Fruit fly (Drosophila melanogaster) whole organism, prepupa: Measurements from ENCODE around the gene east.

Experiments used
- CG10669 ChIP-seq: fragments of 200-800 bp; sonication (Bioruptor generic); optimal IDR thresholded peaks from 3 replicates; lab custom pipeline; 2018; ENCODE audit warnings: missing biosample characterization, mild to moderate bottlenecking, missing genetic modification characterization, moderate library complexity
- CG11294 ChIP-seq: fragments of 200-800 bp; sonication (Bioruptor generic); IDR thresholded peaks from 2 replicates; pipeline ENCODE4 v1.3.6; 2022; ENCODE audit warnings: missing biosample characterization, missing genetic modification characterization
- CG11762 ChIP-seq: fragments of 200-800 bp; sonication (Bioruptor generic); optimal IDR thresholded peaks from 3 replicates; lab custom pipeline; 2016; ENCODE audit warnings: missing biosample characterization, missing genetic modification characterization; ENCODE audit not compliant: insufficient read depth
- CG11902 ChIP-seq: fragments of 200-800 bp; sonication (Bioruptor generic); optimal IDR thresholded peaks from 3 replicates; lab custom pipeline; 2016; ENCODE audit warnings: missing biosample characterization, missing genetic modification characterization
- CG15336 ChIP-seq: fragments of 200-800 bp; sonication (Bioruptor generic); IDR thresholded peaks from 2 replicates; pipeline ENCODE4 v1.3.6; 2022; ENCODE audit warnings: missing biosample characterization, missing genetic modification characterization
- CG16779 ChIP-seq: fragments of 200-800 bp; sonication (Bioruptor generic); optimal IDR thresholded peaks from 3 replicates; lab custom pipeline; 2017; ENCODE audit warnings: missing biosample characterization, mild to moderate bottlenecking, missing genetic modification characterization
- CG3032 ChIP-seq: fragments of 200-800 bp; optimal IDR thresholded peaks from 2 replicates; lab custom pipeline; 2019; ENCODE audit warnings: missing biosample characterization, mild to moderate bottlenecking, missing genetic modification characterization, moderate library complexity
- CG31627 ChIP-seq: fragments of 200-800 bp; sonication (Bioruptor generic); optimal IDR thresholded peaks from 3 replicates; lab custom pipeline; 2016; ENCODE audit warnings: missing biosample characterization, missing genetic modification characterization
- CG32006 ChIP-seq: fragments of 200-800 bp; sonication (Bioruptor generic); optimal IDR thresholded peaks from 3 replicates; lab custom pipeline; 2017; ENCODE audit warnings: missing biosample characterization, mild to moderate bottlenecking, missing genetic modification characterization
- CG34406 ChIP-seq: fragments of 200-800 bp; sonication (Bioruptor generic); optimal IDR thresholded peaks from 3 replicates; lab custom pipeline; 2016; ENCODE audit warnings: missing biosample characterization, missing genetic modification characterization
- CG3919 ChIP-seq: fragments of 200-800 bp; sonication (Bioruptor generic); optimal IDR thresholded peaks from 3 replicates; lab custom pipeline; 2016; ENCODE audit warnings: missing biosample characterization, missing genetic modification characterization
- CG6163 ChIP-seq: fragments of 200-800 bp; sonication (Bioruptor generic); IDR thresholded peaks from 3 replicates; pipeline ENCODE4 v1.3.6; 2022; ENCODE audit warnings: missing biosample characterization, missing genetic modification characterization
- CG6276 ChIP-seq: fragments of 200-800 bp; sonication (Bioruptor generic); optimal IDR thresholded peaks from 2 replicates; lab custom pipeline; 2017; ENCODE audit warnings: missing biosample characterization, mild to moderate bottlenecking, missing genetic modification characterization
- CG6792 ChIP-seq: fragments of 200-800 bp; sonication (Bioruptor generic); optimal IDR thresholded peaks from 3 replicates; lab custom pipeline; 2016; ENCODE audit warnings: missing biosample characterization, missing genetic modification characterization
- CG6808 ChIP-seq: fragments of 200-800 bp; sonication (Bioruptor generic); optimal IDR thresholded peaks from 3 replicates; lab custom pipeline; 2017; ENCODE audit warnings: missing biosample characterization, missing genetic modification characterization, mild to moderate bottlenecking, moderate library complexity, missing genetic modification reagents
- CG6854 ChIP-seq: fragments of 200-800 bp; sonication (Bioruptor generic); optimal IDR thresholded peaks from 2 replicates; lab custom pipeline; 2017; ENCODE audit warnings: missing biosample characterization, mild to moderate bottlenecking, missing genetic modification characterization
- CG7368 ChIP-seq: fragments of 200-800 bp; sonication (Bioruptor generic); optimal IDR thresholded peaks from 3 replicates; lab custom pipeline; 2016; ENCODE audit warnings: missing biosample characterization, missing genetic modification characterization
- CG8119 ChIP-seq: fragments of 200-800 bp; sonication (Bioruptor generic); IDR thresholded peaks from 3 replicates; pipeline ENCODE4 v1.3.6; 2022; ENCODE audit warnings: missing biosample characterization, missing genetic modification characterization
- CG8319 ChIP-seq: fragments of 200-800 bp; sonication (Bioruptor generic); optimal IDR thresholded peaks from 3 replicates; lab custom pipeline; 2016; ENCODE audit warnings: missing biosample characterization, missing genetic modification characterization
- CG8632 ChIP-seq: fragments of 200-800 bp; sonication (Bioruptor generic); optimal IDR thresholded peaks from 3 replicates; lab custom pipeline; 2016; ENCODE audit warnings: missing biosample characterization, missing genetic modification characterization
- CG9139 ChIP-seq: fragments of 200-800 bp; sonication (Bioruptor generic); optimal IDR thresholded peaks from 3 replicates; lab custom pipeline; 2017; ENCODE audit warnings: missing biosample characterization, mild to moderate bottlenecking, missing genetic modification characterization
- Eip75B ChIP-seq: fragments of 200-800 bp; sonication (Bioruptor generic); optimal IDR thresholded peaks from 3 replicates; lab custom pipeline; 2016; ENCODE audit warnings: missing biosample characterization, missing genetic modification characterization
- Eip78C ChIP-seq: fragments of 200-800 bp; sonication (Bioruptor generic); peaks from one replicate; lab custom pipeline; 2016; ENCODE audit warnings: missing biosample characterization, missing genetic modification characterization
- Eip93F ChIP-seq: fragments of 200-800 bp; sonication (Bioruptor generic); optimal IDR thresholded peaks from 2 replicates; lab custom pipeline; 2016; ENCODE audit warnings: missing biosample characterization, mild to moderate bottlenecking, missing genetic modification characterization
- Ets21C ChIP-seq: fragments of 200-800 bp; sonication (Bioruptor generic); optimal IDR thresholded peaks from 3 replicates; lab custom pipeline; 2016; ENCODE audit warnings: missing biosample characterization, missing genetic modification characterization
- Ets96B ChIP-seq: fragments of 200-800 bp; optimal IDR thresholded peaks from 2 replicates; lab custom pipeline; 2019; ENCODE audit warnings: missing biosample characterization, mild to moderate bottlenecking, missing genetic modification characterization, moderate library complexity
- Gug ChIP-seq: fragments of 200-800 bp; sonication (Bioruptor generic); IDR thresholded peaks from 2 replicates; pipeline ENCODE4 v1.3.6; 2022; ENCODE audit warnings: missing biosample characterization, missing genetic modification characterization
- Hr38 ChIP-seq: sonication (Bioruptor generic); optimal IDR thresholded peaks from 2 replicates; lab custom pipeline; 2016; ENCODE audit warnings: missing biosample characterization, missing genetic modification characterization
- Hr39 ChIP-seq: fragments of 200-800 bp; sonication (Bioruptor generic); optimal IDR thresholded peaks from 2 replicates; lab custom pipeline; 2016; ENCODE audit warnings: missing biosample characterization, missing genetic modification characterization
- Hr4 ChIP-seq: fragments of 200-800 bp; sonication (Bioruptor generic); optimal IDR thresholded peaks from 3 replicates; lab custom pipeline; 2016; ENCODE audit warnings: missing biosample characterization, missing genetic modification characterization
- Lpt ChIP-seq: fragments of 200-800 bp; sonication (Bioruptor generic); optimal IDR thresholded peaks from 3 replicates; lab custom pipeline; 2016; ENCODE audit warnings: missing biosample characterization, missing genetic modification characterization
- Met ChIP-seq: fragments of 200-800 bp; sonication (Bioruptor generic); optimal IDR thresholded peaks from 3 replicates; lab custom pipeline; 2016; ENCODE audit warnings: missing biosample characterization, missing genetic modification characterization
- OdsH ChIP-seq: fragments of 200-800 bp; sonication (Bioruptor generic); optimal IDR thresholded peaks from 3 replicates; lab custom pipeline; 2016; ENCODE audit warnings: missing biosample characterization, missing genetic modification characterization
- Smox ChIP-seq: fragments of 200-800 bp; sonication (Bioruptor generic); optimal IDR thresholded peaks from 3 replicates; lab custom pipeline; 2016; ENCODE audit warnings: missing biosample characterization, missing genetic modification characterization
- Sox102F ChIP-seq: fragments of 200-800 bp; sonication (Bioruptor generic); optimal IDR thresholded peaks from 2 replicates; lab custom pipeline; 2016; ENCODE audit warnings: missing biosample characterization, mild to moderate bottlenecking, missing genetic modification characterization
- Sox14 ChIP-seq: fragments of 200-800 bp; sonication (Bioruptor generic); optimal IDR thresholded peaks from 3 replicates; lab custom pipeline; 2016; ENCODE audit warnings: missing biosample characterization, missing genetic modification characterization
- achi ChIP-seq: fragments of 200-800 bp; sonication (Bioruptor generic); optimal IDR thresholded peaks from 3 replicates; lab custom pipeline; 2016; ENCODE audit warnings: missing biosample characterization, missing genetic modification characterization
- acj6 ChIP-seq: fragments of 200-800 bp; sonication (Bioruptor generic); optimal IDR thresholded peaks from 3 replicates; lab custom pipeline; 2016; ENCODE audit warnings: missing biosample characterization, missing genetic modification characterization
- cyc ChIP-seq: fragments of 200-800 bp; sonication (Bioruptor generic); optimal IDR thresholded peaks from 3 replicates; lab custom pipeline; 2016; ENCODE audit warnings: missing biosample characterization, missing genetic modification characterization
- dac ChIP-seq: fragments of 200-800 bp; sonication (Bioruptor generic); optimal IDR thresholded peaks from 2 replicates; lab custom pipeline; 2017; ENCODE audit warnings: missing biosample characterization, mild to moderate bottlenecking, missing genetic modification characterization
- dsx ChIP-seq: fragments of 200-800 bp; optimal IDR thresholded peaks from 3 replicates; lab custom pipeline; 2019; ENCODE audit warnings: missing biosample characterization, mild to moderate bottlenecking, missing genetic modification characterization, moderate library complexity; ENCODE audit not compliant: poor library complexity, severe bottlenecking
- eg ChIP-seq: fragments of 200-800 bp; sonication (Bioruptor generic); IDR thresholded peaks from 3 replicates; pipeline ENCODE4 v1.3.6; 2022; ENCODE audit warnings: missing biosample characterization, missing genetic modification characterization
- esn ChIP-seq: fragments of 200-800 bp; sonication (Bioruptor generic); optimal IDR thresholded peaks from 2 replicates; lab custom pipeline; 2016; ENCODE audit warnings: missing biosample characterization, mild to moderate bottlenecking, missing genetic modification characterization, moderate library complexity
- fd59A ChIP-seq: fragments of 200-800 bp; sonication (Bioruptor generic); optimal IDR thresholded peaks from 2 replicates; lab custom pipeline; 2017; ENCODE audit warnings: missing biosample characterization, mild to moderate bottlenecking, missing genetic modification characterization, missing genetic modification reagents
- fkh ChIP-seq: fragments of 200-800 bp; sonication (Bioruptor generic); optimal IDR thresholded peaks from 3 replicates; lab custom pipeline; 2017; ENCODE audit warnings: missing biosample characterization, mild to moderate bottlenecking, missing genetic modification characterization, moderate library complexity
- lz ChIP-seq: fragments of 200-800 bp; sonication (Bioruptor generic); optimal IDR thresholded peaks from 3 replicates; lab custom pipeline; 2016; ENCODE audit warnings: missing biosample characterization, missing genetic modification characterization
- net ChIP-seq: fragments of 200-800 bp; sonication (Bioruptor generic); optimal IDR thresholded peaks from 3 replicates; lab custom pipeline; 2016; ENCODE audit warnings: missing biosample characterization, missing genetic modification characterization
- pdm3 ChIP-seq: fragments of 200-800 bp; sonication (Bioruptor generic); optimal IDR thresholded peaks from 3 replicates; lab custom pipeline; 2016; ENCODE audit warnings: missing biosample characterization, missing genetic modification characterization
- salr ChIP-seq, 2 experiments: fragments of 200-800 bp; sonication (Bioruptor generic); optimal IDR thresholded peaks; 3 replicates each; lab custom pipeline; 2016 to 2018; ENCODE audit warnings: missing biosample characterization in 2 of 2, missing genetic modification characterization in 2 of 2, mild to moderate bottlenecking in 1 of 2
- spab ChIP-seq: fragments of 200-800 bp; sonication (Bioruptor generic); optimal IDR thresholded peaks from 2 replicates; lab custom pipeline; 2017; ENCODE audit warnings: missing biosample characterization, mild to moderate bottlenecking, missing genetic modification characterization, missing genetic modification reagents
- ss ChIP-seq, 2 experiments: fragments of 200-800 bp; sonication (Bioruptor generic); optimal IDR thresholded peaks; 2 replicates in 1 of 2; 3 replicates in 1 of 2; lab custom pipeline; 2017 to 2018; ENCODE audit warnings: mild to moderate bottlenecking in 2 of 2, missing biosample characterization in 2 of 2, missing genetic modification characterization in 2 of 2, moderate library complexity in 1 of 2
- svp ChIP-seq: fragments of 200-800 bp; sonication (Bioruptor generic); peaks from one replicate; lab custom pipeline; 2016; ENCODE audit warnings: missing biosample characterization, missing genetic modification characterization
- topi ChIP-seq: fragments of 200-800 bp; sonication (Bioruptor generic); optimal IDR thresholded peaks from 3 replicates; lab custom pipeline; 2016; ENCODE audit warnings: missing biosample characterization, missing genetic modification characterization

Gene east

DNA sequence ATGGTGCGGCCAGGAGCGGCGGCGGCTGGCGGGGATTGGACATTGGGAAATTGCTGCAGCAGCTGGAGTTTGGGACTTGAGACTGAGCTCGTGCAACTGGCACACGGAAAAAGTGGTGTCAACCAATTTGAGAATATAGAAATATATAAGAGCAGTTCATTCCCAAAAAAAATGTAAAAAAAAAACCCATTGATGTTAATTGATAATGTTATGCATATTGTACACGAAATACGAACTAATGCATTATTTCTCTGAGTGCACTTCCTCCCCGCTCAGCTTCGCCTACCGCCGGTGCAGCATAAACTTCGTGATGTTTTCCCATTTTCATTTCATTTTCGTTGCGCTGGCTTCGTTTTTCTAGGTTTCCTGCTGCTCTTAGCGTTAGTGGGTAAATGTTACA, 31.0 kb upstream of the east start:
- TF ChIP-seq Hr4 (GFP tag; lab: Kevin White, UChicago) (peak; percentile 74), Met (GFP tag; lab: Kevin White, UChicago) (no peak), Hr39 (GFP tag; lab: Kevin White, UChicago) (no peak), CG11294 (GFP tag; lab: Robert Waterston, UW) (no peak; the same call in 1 of the 2 replicates), CG6163 (GFP tag; lab: Robert Waterston, UW) (peak; percentile 74), CG8632 (no peak), CG6276 (GFP tag; lab: Kevin White, UChicago) (peak; percentile 75), Eip75B (no peak), CG8119 (GFP tag; lab: Robert Waterston, UW) (peak; percentile 85), Ets96B (no peak), CG8319 (GFP tag; lab: Kevin White, UChicago) (no peak), achi (GFP tag; lab: Kevin White, UChicago) (peak; percentile 7), CG6792 (GFP tag; lab: Kevin White, UChicago) (no peak), lz (GFP tag; lab: Kevin White, UChicago) (no peak), Smox (GFP tag; lab: Kevin White, UChicago) (no peak), CG7368 (GFP tag; lab: Kevin White, UChicago) (no peak), CG16779 (no peak), topi (no peak), CG6854 (no peak), ss (GFP tag; optimal IDR thresholded peaks at IDR 0.05; lab: Kevin White, UChicago) (no peak), eg (GFP tag; lab: Robert Waterston, UW) (peak; percentile 89), CG9139 (GFP tag; lab: Kevin White, UChicago) (no peak), esn (GFP tag; lab: Kevin White, UChicago) (no peak), salr (GFP tag; optimal IDR thresholded peaks at IDR 0.05; lab: Kevin White, UChicago) (no peak), net (GFP tag; lab: Kevin White, UChicago) (peak; percentile 4), CG11762 (no peak), CG15336 (GFP tag; lab: Robert Waterston, UW) (peak; percentile 90), spab (GFP tag; lab: Kevin White, UChicago) (no peak), fkh (no peak), CG6808 (GFP tag; lab: Kevin White, UChicago) (no peak), cyc (no peak), dac (no peak), CG3919 (GFP tag; lab: Kevin White, UChicago) (no peak), CG32006 (GFP tag; lab: Kevin White, UChicago) (peak; percentile 63), Lpt (peak; percentile 8), CG34406 (GFP tag; lab: Kevin White, UChicago) (no peak), Ets21C (GFP tag; lab: Kevin White, UChicago) (no peak), CG31627 (GFP tag; lab: Kevin White, UChicago) (no peak), Eip78C (peak; percentile 21), svp (GFP tag; lab: Kevin White, UChicago) (no peak), Sox102F (GFP tag; lab: Kevin White, UChicago) (no peak), Eip93F (no peak), CG10669 (GFP tag; lab: Kevin White, UChicago) (no peak), Hr38 (no peak), CG3032 (tag; lab: Kevin White, UChicago) (no peak), pdm3 (peak; percentile 38), dsx (no peak), Gug (peak; percentile 68), Sox14 (GFP tag; lab: Kevin White, UChicago) (no peak), OdsH (GFP tag; lab: Kevin White, UChicago) (peak; percentile 18), acj6 (GFP tag; lab: Kevin White, UChicago) (peak; percentile 9), fd59A (GFP tag; lab: Kevin White, UChicago) (no peak), CG11902 (GFP tag; lab: Kevin White, UChicago) (no peak)
